Fruit fly (Drosophila melanogaster) whole organism, embryonic: Measurements from ENCODE around the gene Cpr65Aw.

ENCODE experiments used
- Aef1 ChIP-seq: fragments of 200-800 bp; sonication (Bioruptor generic); IDR thresholded peaks from 3 replicates; pipeline ENCODE4 v1.3.6; 2022; ENCODE audit warnings: missing biosample characterization, missing genetic modification characterization
- Asciz ChIP-seq: fragments of 200-800 bp; sonication (Bioruptor generic); optimal IDR thresholded peaks from 2 replicates; lab custom pipeline; 2017; ENCODE audit warnings: missing biosample characterization, mild to moderate bottlenecking, missing genetic modification characterization, missing genetic modification reagents
- BEAF-32 ChIP-seq: fragments of 200-800 bp; sonication (Bioruptor generic); optimal IDR thresholded peaks from 3 replicates; lab custom pipeline; 2017; ENCODE audit warnings: missing biosample characterization, missing genetic modification characterization, mild to moderate bottlenecking, moderate library complexity, missing genetic modification reagents
- Blimp-1 ChIP-seq: fragments of 200-800 bp; sonication (Bioruptor generic); optimal IDR thresholded peaks from 3 replicates; lab custom pipeline; 2018; ENCODE audit warnings: missing biosample characterization, missing genetic modification characterization, mild to moderate bottlenecking, moderate library complexity, missing genetic modification reagents
- CG10267 ChIP-seq: fragments of 200-800 bp; sonication (Bioruptor generic); optimal IDR thresholded peaks from 2 replicates; lab custom pipeline; 2018; ENCODE audit warnings: missing biosample characterization, mild to moderate bottlenecking, missing genetic modification characterization, moderate library complexity
- CG10565 ChIP-seq: fragments of 200-800 bp; sonication (Bioruptor generic); optimal IDR thresholded peaks from 3 replicates; lab custom pipeline; 2016; ENCODE audit warnings: missing biosample characterization, mild to moderate bottlenecking, missing genetic modification characterization
- CG10979 ChIP-seq: fragments of 200-800 bp; sonication (Bioruptor generic); optimal IDR thresholded peaks from 2 replicates; lab custom pipeline; 2018; ENCODE audit warnings: missing biosample characterization, mild to moderate bottlenecking, missing genetic modification characterization, moderate library complexity
- CG11093 ChIP-seq: fragments of 200-800 bp; sonication (Bioruptor generic); IDR thresholded peaks from 3 replicates; pipeline ENCODE4 v1.3.6; 2022; ENCODE audit warnings: missing biosample characterization, missing genetic modification characterization
- CG11504 ChIP-seq: fragments of 200-800 bp; sonication (Bioruptor generic); optimal IDR thresholded peaks from 3 replicates; lab custom pipeline; 2019; ENCODE audit warnings: missing biosample characterization, mild to moderate bottlenecking, missing genetic modification characterization, moderate library complexity
- CG11560 ChIP-seq: fragments of 200-800 bp; sonication (Bioruptor generic); IDR thresholded peaks from 3 replicates; pipeline ENCODE4 v1.3.6; 2022; ENCODE audit warnings: missing biosample characterization, missing genetic modification characterization
- CG11723 ChIP-seq: fragments of 200-800 bp; sonication (Bioruptor generic); optimal IDR thresholded peaks from 2 replicates; lab custom pipeline; 2017; ENCODE audit warnings: missing biosample characterization, mild to moderate bottlenecking, missing genetic modification characterization
- CG13296 ChIP-seq: fragments of 200-800 bp; sonication (Bioruptor generic); optimal IDR thresholded peaks from 3 replicates; lab custom pipeline; 2018; ENCODE audit warnings: missing biosample characterization, mild to moderate bottlenecking, missing genetic modification characterization
- CG14710 ChIP-seq: fragments of 200-800 bp; sonication (Bioruptor generic); optimal IDR thresholded peaks from 3 replicates; lab custom pipeline; 2019; ENCODE audit warnings: missing biosample characterization, mild to moderate bottlenecking, missing genetic modification characterization, moderate library complexity
- CG17359 ChIP-seq: fragments of 200-800 bp; sonication (Bioruptor generic); optimal IDR thresholded peaks from 3 replicates; lab custom pipeline; 2018; ENCODE audit warnings: missing biosample characterization, mild to moderate bottlenecking, missing genetic modification characterization, moderate library complexity
- CG17361 ChIP-seq: fragments of 200-800 bp; sonication (Bioruptor generic); IDR thresholded peaks from 3 replicates; pipeline ENCODE4 v1.3.6; 2022; ENCODE audit warnings: missing biosample characterization, missing genetic modification characterization
- CG2712 ChIP-seq: fragments of 200-800 bp; optimal IDR thresholded peaks from 3 replicates; lab custom pipeline; 2019; ENCODE audit warnings: missing biosample characterization, mild to moderate bottlenecking, missing genetic modification characterization, moderate library complexity
- CG32767 ChIP-seq: fragments of 200-800 bp; sonication (Bioruptor generic); IDR thresholded peaks from 2 replicates; pipeline ENCODE4 v1.3.6; 2022; ENCODE audit warnings: missing biosample characterization, missing genetic modification characterization
- CG3838 ChIP-seq: fragments of 200-800 bp; sonication (Bioruptor generic); optimal IDR thresholded peaks from 3 replicates; lab custom pipeline; 2016; ENCODE audit warnings: missing biosample characterization, missing genetic modification characterization
- CG3847 ChIP-seq: fragments of 200-800 bp; sonication (Bioruptor generic); IDR thresholded peaks from 2 replicates; pipeline ENCODE4 v1.3.6; 2022; ENCODE audit warnings: missing biosample characterization, missing genetic modification characterization
- CG4360 ChIP-seq: fragments of 200-800 bp; sonication (Bioruptor generic); IDR thresholded peaks from 2 replicates; pipeline ENCODE4 v1.3.6; 2022; ENCODE audit warnings: missing biosample characterization, missing genetic modification characterization
- CG4854 ChIP-seq: fragments of 200-800 bp; sonication (Bioruptor generic); optimal IDR thresholded peaks from 2 replicates; lab custom pipeline; 2016; ENCODE audit warnings: missing biosample characterization, missing genetic modification characterization, inconsistent platforms
- CG6654 ChIP-seq: fragments of 200-800 bp; sonication (Bioruptor generic); optimal IDR thresholded peaks from 2 replicates; lab custom pipeline; 2017; ENCODE audit warnings: missing biosample characterization, mild to moderate bottlenecking, missing genetic modification characterization
- CG6683 ChIP-seq: fragments of 200-800 bp; sonication (Bioruptor generic); optimal IDR thresholded peaks from 2 replicates; lab custom pipeline; 2017; ENCODE audit warnings: missing biosample characterization, mild to moderate bottlenecking, missing genetic modification characterization, missing genetic modification reagents
- CG7839 ChIP-seq: fragments of 200-800 bp; sonication (Bioruptor generic); optimal IDR thresholded peaks from 3 replicates; lab custom pipeline; 2018; ENCODE audit warnings: missing biosample characterization, mild to moderate bottlenecking, missing genetic modification characterization, moderate library complexity
- CG8924 ChIP-seq: fragments of 200-800 bp; optimal IDR thresholded peaks from 3 replicates; lab custom pipeline; 2019; ENCODE audit warnings: missing biosample characterization, mild to moderate bottlenecking, missing genetic modification characterization, moderate library complexity
- Doc2 ChIP-seq: fragments of 200-800 bp; sonication (Bioruptor generic); IDR thresholded peaks from 2 replicates; pipeline ENCODE4 v1.3.6; 2022; ENCODE audit warnings: missing biosample characterization, missing genetic modification characterization
- Ets97D ChIP-seq: fragments of 200-800 bp; sonication (Bioruptor generic); optimal IDR thresholded peaks from 3 replicates; lab custom pipeline; 2016; ENCODE audit warnings: missing biosample characterization, missing genetic modification characterization
- GATAe ChIP-seq: fragments of 200-800 bp; sonication (Bioruptor generic); conservative IDR thresholded peaks from 2 replicates; pipeline ENCODE4 v1.3.6; 2022; ENCODE audit warnings: missing biosample characterization, missing genetic modification characterization
- HLH3B ChIP-seq: fragments of 200-800 bp; sonication (Bioruptor generic); IDR thresholded peaks from 2 replicates; pipeline ENCODE4 v1.3.6; 2022; ENCODE audit warnings: missing biosample characterization, missing genetic modification characterization
- MBD-R2 ChIP-seq: fragments of 200-800 bp; sonication (Bioruptor generic); IDR thresholded peaks from 2 replicates; pipeline ENCODE4 v1.3.6; 2022; ENCODE audit warnings: missing biosample characterization, missing genetic modification characterization
- MESR4 ChIP-seq: fragments of 200-800 bp; sonication (Bioruptor generic); optimal IDR thresholded peaks from 2 replicates; lab custom pipeline; 2018; ENCODE audit warnings: missing biosample characterization, mild to moderate bottlenecking, missing genetic modification characterization, moderate library complexity
- Nf-YC ChIP-seq: fragments of 200-800 bp; optimal IDR thresholded peaks from 3 replicates; lab custom pipeline; 2019; ENCODE audit warnings: missing biosample characterization, mild to moderate bottlenecking, missing genetic modification characterization, moderate library complexity
- NfI ChIP-seq: fragments of 200-800 bp; sonication (Bioruptor generic); optimal IDR thresholded peaks from 3 replicates; lab custom pipeline; 2018; ENCODE audit warnings: missing biosample characterization, mild to moderate bottlenecking, missing genetic modification characterization, moderate library complexity
- Stat92E ChIP-seq, 3 experiments: fragments of >200 bp in 2 of 3; fragments of 200-800 bp in 1 of 3; sonication (Bioruptor generic) in 1 of 3; optimal IDR thresholded peaks; 2 replicates each; lab custom pipeline; 2017 to 2019; ENCODE audit warnings: missing biosample characterization in 3 of 3, missing genetic modification characterization in 3 of 3, mild to moderate bottlenecking in 1 of 3, moderate library complexity in 1 of 3
- Vsx1 ChIP-seq: fragments of 200-800 bp; sonication (Bioruptor generic); optimal IDR thresholded peaks from 2 replicates; lab custom pipeline; 2017; ENCODE audit warnings: missing biosample characterization, mild to moderate bottlenecking, missing genetic modification characterization, missing genetic modification reagents
- dmrt99B ChIP-seq: fragments of 200-800 bp; sonication (Bioruptor generic); optimal IDR thresholded peaks from 2 replicates; lab custom pipeline; 2018; ENCODE audit warnings: missing biosample characterization, mild to moderate bottlenecking, missing genetic modification characterization, moderate library complexity
- dpn ChIP-seq, 2 experiments: fragments of 200-800 bp; sonication (Bioruptor generic); optimal IDR thresholded peaks; 3 replicates each; lab custom pipeline; 2016; ENCODE audit warnings: missing biosample characterization in 2 of 2, missing genetic modification characterization in 2 of 2
- gfzf ChIP-seq: fragments of 200-800 bp; sonication (Bioruptor generic); optimal IDR thresholded peaks from 2 replicates; lab custom pipeline; 2016; ENCODE audit warnings: missing biosample characterization, mild to moderate bottlenecking, missing genetic modification characterization, moderate library complexity
- h ChIP-seq: fragments of >200 bp; optimal IDR thresholded peaks from 2 replicates; lab custom pipeline; 2017
- lola ChIP-seq, 3 experiments: fragments of >200 bp in 2 of 3; fragments of 200-800 bp in 1 of 3; sonication (Bioruptor generic) in 1 of 3; optimal IDR thresholded peaks; 2 replicates each; lab custom pipeline; 2017 to 2019; ENCODE audit warnings: missing biosample characterization in 3 of 3, missing genetic modification characterization in 3 of 3, mild to moderate bottlenecking in 1 of 3, moderate library complexity in 1 of 3
- maf-S ChIP-seq: fragments of 200-800 bp; sonication (Bioruptor generic); optimal IDR thresholded peaks from 2 replicates; lab custom pipeline; 2016; ENCODE audit warnings: missing biosample characterization, missing genetic modification characterization
- mirr ChIP-seq: fragments of 200-800 bp; sonication (Bioruptor generic); optimal IDR thresholded peaks from 3 replicates; lab custom pipeline; 2018; ENCODE audit warnings: missing biosample characterization, mild to moderate bottlenecking, missing genetic modification characterization
- onecut ChIP-seq: fragments of 200-800 bp; sonication (Bioruptor generic); IDR thresholded peaks from 2 replicates; pipeline ENCODE4 v1.3.6; 2022; ENCODE audit warnings: missing biosample characterization, missing genetic modification characterization
- pita ChIP-seq: fragments of 200-800 bp; sonication (Bioruptor generic); optimal IDR thresholded peaks from 2 replicates; lab custom pipeline; 2017; ENCODE audit warnings: missing biosample characterization, mild to moderate bottlenecking, missing genetic modification characterization
- ranshi ChIP-seq: fragments of 200-800 bp; sonication (Bioruptor generic); IDR thresholded peaks from 2 replicates; pipeline ENCODE4 v1.3.6; 2022; ENCODE audit warnings: missing biosample characterization, missing genetic modification characterization
- slbo ChIP-seq: fragments of 200-800 bp; sonication (Bioruptor generic); IDR thresholded peaks from 2 replicates; pipeline ENCODE4 v1.3.6; 2022; ENCODE audit warnings: missing biosample characterization, missing genetic modification characterization
- sr ChIP-seq: fragments of 200-800 bp; sonication (Bioruptor generic); IDR thresholded peaks from 3 replicates; pipeline ENCODE4 v1.3.6; 2022; ENCODE audit warnings: missing biosample characterization, missing genetic modification characterization
- unpg ChIP-seq: fragments of 200-800 bp; sonication (Bioruptor generic); optimal IDR thresholded peaks from 3 replicates; lab custom pipeline; 2018; ENCODE audit warnings: missing biosample characterization, mild to moderate bottlenecking, missing genetic modification characterization, moderate library complexity
- wdn ChIP-seq: fragments of 200-800 bp; sonication (Bioruptor generic); IDR thresholded peaks from 2 replicates; pipeline ENCODE4 v1.3.6; 2022; ENCODE audit warnings: missing biosample characterization, missing genetic modification characterization

Gene Cpr65Aw

dm6 chr3L:6108264-6109060, 33.8 kb downstream of the Cpr65Aw start (continued):
- TF ChIP-seq NfI (GFP tag; lab: Kevin White, UChicago) (no peak), CG14710 (peak; percentile 50), MESR4 (GFP tag; lab: Kevin White, UChicago) (no peak), CG32767 (no peak), BEAF-32 (GFP tag; lab: Kevin White, UChicago) (no peak), Aef1 (no peak), CG11560 (tag; lab: Robert Waterston, UW) (no peak), Ets97D (GFP tag; lab: Kevin White, UChicago) (no peak), wdn (no peak), dmrt99B (tag; lab: Kevin White, UChicago) (peak; percentile 28), Blimp-1 (GFP tag; lab: Kevin White, UChicago) (peak; percentile 47), mirr (GFP tag; lab: Kevin White, UChicago) (no peak), CG6654 (GFP tag; lab: Kevin White, UChicago) (no peak), CG6683 (GFP tag; lab: Kevin White, UChicago) (no peak), CG3847 (GFP tag; lab: Robert Waterston, UW) (no peak), Doc2 (no peak), CG3838 (GFP tag; lab: Kevin White, UChicago) (no peak), CG2712 (peak; percentile 60), CG4854 (GFP tag; lab: Kevin White, UChicago) (no peak), Nf-YC (tag; lab: Kevin White, UChicago) (peak; percentile 20), Asciz (GFP tag; lab: Kevin White, UChicago) (no peak), unpg (GFP tag; lab: Kevin White, UChicago) (no peak), lola (GFP tag; optimal IDR thresholded peaks at IDR 0.05; lab: Kevin White, UChicago) (peak in 1 of 3 experiments; percentile 45), CG17361 (peak; percentile 50; the same call in 1 of the 3 replicates), sr (GFP tag; lab: Robert Waterston, UW) (no peak), Stat92E (GFP tag; optimal IDR thresholded peaks at IDR 0.05; lab: Kevin White, UChicago) (no peak), CG8924 (tag; lab: Kevin White, UChicago) (peak; percentile 9), CG13296 (GFP tag; lab: Kevin White, UChicago) (no peak), MBD-R2 (no peak), CG11093 (GFP tag; lab: Robert Waterston, UW) (no peak), slbo (GFP tag; lab: Robert Waterston, UW) (no peak), CG4360 (GFP tag; lab: Robert Waterston, UW) (no peak), ranshi (GFP tag; lab: Robert Waterston, UW) (no peak), pita (GFP tag; lab: Kevin White, UChicago) (no peak), maf-S (GFP tag; lab: Kevin White, UChicago) (no peak), GATAe (GFP tag; lab: Robert Waterston, UW) (no peak), h (lab: Kevin White, UChicago) (no peak), CG17359 (tag; lab: Kevin White, UChicago) (no peak), CG10979 (tag; lab: Kevin White, UChicago) (peak; percentile 54), CG11723 (no peak), dpn (GFP tag; optimal IDR thresholded peaks at IDR 0.05; lab: Kevin White, UChicago) (no peak), gfzf (no peak), CG10267 (tag; lab: Kevin White, UChicago) (peak; percentile 21), Vsx1 (GFP tag; lab: Kevin White, UChicago) (no peak), CG11504 (no peak), CG7839 (tag; lab: Kevin White, UChicago) (peak; percentile 19), HLH3B (GFP tag; lab: Robert Waterston, UW) (no peak), CG10565 (no peak), onecut (GFP tag; lab: Robert Waterston, UW) (no peak)
